Worm (Caenorhabditis elegans) whole organism, L3 larva: ENCODE measurements around the gene T05A8.2.

Experiments
- ama-1 ChIP-seq: fragments of 150-350 bp; optimal IDR thresholded peaks from 2 replicates; lab custom pipeline; 2018
- ceh-82 ChIP-seq: fragments of 150-350 bp; optimal IDR thresholded peaks from 2 replicates; lab custom pipeline; 2014; ENCODE audit warnings: missing biosample characterization, missing genetic modification characterization
- ceh-9 ChIP-seq: sonication (generic microtip); optimal IDR thresholded peaks from 2 replicates; lab custom pipeline; 2018; ENCODE audit warnings: missing biosample characterization, missing genetic modification characterization
- elt-1 ChIP-seq: fragments of 150-350 bp; optimal IDR thresholded peaks from 2 replicates; lab custom pipeline; 2014; ENCODE audit warnings: missing biosample characterization, missing genetic modification characterization
- elt-3 ChIP-seq, 3 experiments: fragments of 150-350 bp in 1 of 3; sonication (generic microtip) in 2 of 3; optimal IDR thresholded peaks; 2 replicates in 2 of 3; 4 replicates in 1 of 3; lab custom pipeline; 2014 to 2017; ENCODE audit warnings: missing biosample characterization in 3 of 3, missing genetic modification characterization in 3 of 3
- jun-1 ChIP-seq: fragments of 150-350 bp; optimal IDR thresholded peaks from 2 replicates; lab custom pipeline; 2014; ENCODE audit warnings: missing biosample characterization, missing genetic modification reagents, missing genetic modification characterization
- lin-39 ChIP-seq: fragments of 150-350 bp; optimal IDR thresholded peaks from 2 replicates; lab custom pipeline; 2018; ENCODE audit warnings: missing biosample characterization, missing genetic modification reagents, missing genetic modification characterization
- nhr-12 ChIP-seq: fragments of 150-350 bp; optimal IDR thresholded peaks from 2 replicates; lab custom pipeline; 2014; ENCODE audit warnings: missing biosample characterization, missing genetic modification characterization
- nhr-76 ChIP-seq: fragments of 150-350 bp; sonication (generic microtip); optimal IDR thresholded peaks from 5 replicates; lab custom pipeline; 2014; ENCODE audit warnings: missing biosample characterization, missing genetic modification characterization
- pha-4 ChIP-seq: fragments of 150-350 bp; optimal IDR thresholded peaks from 2 replicates; lab custom pipeline; 2014; ENCODE audit warnings: missing biosample characterization, missing genetic modification reagents, missing genetic modification characterization
- snpc-4 ChIP-seq: fragments of 150-350 bp; optimal IDR thresholded peaks from 2 replicates; lab custom pipeline; 2014; ENCODE audit warnings: missing biosample characterization, missing genetic modification characterization
- tbx-2 ChIP-seq: sonication (generic microtip); optimal IDR thresholded peaks from 2 replicates; lab custom pipeline; 2016; ENCODE audit warnings: mild to moderate bottlenecking, missing genetic modification characterization, missing compliant biosample characterization

DNA sequence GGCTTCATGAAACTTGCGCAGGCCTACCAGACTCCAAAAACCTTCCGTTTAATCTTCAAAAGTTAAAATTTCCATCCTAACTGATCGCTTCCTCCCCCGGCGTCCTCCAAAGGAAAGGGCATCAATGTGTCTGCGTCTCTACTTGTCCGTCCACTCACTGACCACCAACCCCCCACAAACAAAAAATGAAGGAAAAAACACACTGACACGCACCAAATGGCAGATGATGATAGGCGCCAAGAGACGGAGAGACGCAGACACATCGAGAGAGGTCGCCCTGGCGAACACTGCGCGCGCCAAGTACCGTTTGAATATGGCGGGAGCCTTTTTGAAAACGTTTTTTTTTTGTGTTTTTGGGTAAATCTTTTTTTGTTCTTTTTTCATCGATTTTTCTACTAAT is 23.9 kb upstream of the T05A8.2 start:
- TF ChIP-seq elt-1 (tag; lab: Kevin White, UChicago) (no peak), tbx-2 (no peak), nhr-76 (tag; lab: Kevin White, UChicago) (no peak), ceh-82 (tag; lab: Kevin White, UChicago) (no peak), snpc-4 (tag; lab: Kevin White, UChicago) (peak; percentile 23), elt-3 (tag; optimal IDR thresholded peaks at IDR 0.05; lab: Kevin White, UChicago) (no peak), pha-4 (tag; lab: Kevin White, UChicago) (no peak), ama-1 (lab: Kevin White, UChicago) (no peak), ceh-9 (tag; lab: Kevin White, UChicago) (no peak), jun-1 (tag; lab: Kevin White, UChicago) (peak; percentile 17), lin-39 (tag; lab: Kevin White, UChicago) (peak; percentile 61), nhr-12 (tag; lab: Kevin White, UChicago) (no peak)
